Worm (Caenorhabditis elegans): ENCODE measurements around the gene T05A7.13.

T05A7.13 gene

DNA sequence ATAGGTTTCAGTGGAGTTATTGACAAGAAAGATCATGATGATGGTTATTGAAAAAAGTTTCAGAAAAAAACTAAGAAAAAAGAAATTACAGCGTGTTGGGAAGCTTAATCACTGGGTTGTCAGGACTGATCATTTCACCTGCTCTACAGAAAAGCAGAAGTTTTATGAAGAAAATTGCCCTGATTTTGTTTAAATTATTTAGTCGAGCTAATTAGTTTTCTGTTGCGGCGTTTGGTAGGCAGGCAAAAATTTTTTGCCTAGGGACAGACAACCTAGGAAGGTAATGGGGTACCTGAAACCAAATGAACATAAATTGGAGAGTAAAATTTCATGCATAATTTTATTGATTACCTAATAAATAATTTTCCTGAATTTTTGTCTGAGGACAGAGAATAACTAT is 22.5 kb upstream of the T05A7.13 start, which contains the start of gene sre-40:
Gene sre-40, minus strand, starts transcription at position 101 of the 400 bp plus-strand sequence.
- TF ChIP-seq lin-13 (GFP tag; optimal IDR thresholded peaks at IDR 0.05) = no peak
- no peak for TF ChIP-seq dmd-4 (tag; optimal IDR thresholded peaks at IDR 0.05)
- TF ChIP-seq nhr-11 (tag; optimal IDR thresholded peaks at IDR 0.05) = no peak
- TF ChIP-seq snpc-4 (tag; optimal IDR thresholded peaks at IDR 0.05) = no peak
- no peak for TF ChIP-seq sem-4 (tag; optimal IDR thresholded peaks at IDR 0.05)
- TF ChIP-seq aly-2 (tag; optimal IDR thresholded peaks at IDR 0.05) = no peak
- no peak for TF ChIP-seq skn-1 (tag; optimal IDR thresholded peaks at IDR 0.05)

DNA sequence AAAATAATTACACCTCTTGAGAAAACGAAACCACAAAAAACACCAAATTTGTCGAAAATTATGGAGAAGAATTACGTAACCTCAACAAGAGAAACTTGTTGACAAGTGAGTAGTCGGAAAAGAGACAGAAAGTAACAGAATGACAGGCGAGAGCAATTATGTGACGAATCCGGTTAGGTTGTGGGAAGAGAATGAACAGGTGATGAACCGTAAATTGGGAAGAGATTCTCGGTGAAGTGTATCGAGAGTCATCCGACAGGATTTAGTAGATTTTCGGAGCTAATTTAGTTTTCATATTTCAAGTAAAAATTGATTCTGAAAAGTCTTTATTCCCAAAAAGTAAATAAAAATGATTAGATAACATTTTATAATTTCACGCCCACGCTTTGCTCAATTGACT is 20.2 kb upstream of the T05A7.13 start, which contains the start of gene T05A7.7:
Gene T05A7.7, minus strand, starts transcription at position 101 of the 400 bp plus-strand sequence.
- no peak for TF ChIP-seq elt-3 (tag; optimal IDR thresholded peaks at IDR 0.05)
- no peak for TF ChIP-seq ceh-82 (tag; optimal IDR thresholded peaks at IDR 0.05)
- no peak for TF ChIP-seq ztf-11 (tag; optimal IDR thresholded peaks at IDR 0.05)

DNA sequence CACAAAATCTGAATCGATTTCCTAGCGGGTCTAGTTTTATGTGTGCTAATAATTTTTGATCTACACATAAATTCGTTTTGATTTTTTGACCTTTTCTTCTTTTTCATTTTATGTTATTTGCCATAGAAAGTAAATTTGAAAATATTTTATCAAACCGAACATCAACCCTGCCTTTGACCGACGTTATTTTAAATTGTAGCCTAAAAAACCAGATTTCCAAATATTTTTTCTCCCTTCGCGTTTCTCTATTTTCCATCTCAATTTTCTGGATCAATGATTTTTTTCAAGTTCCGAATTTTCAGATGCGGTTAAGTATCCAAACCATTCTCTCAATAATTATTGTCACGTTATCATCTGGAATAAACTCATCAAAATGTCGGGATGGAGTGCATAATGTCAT is 16.7 kb upstream of the T05A7.13 start, which contains the start of gene T05A7.1:
Gene T05A7.1, plus strand, starts transcription at position 301 of the 400 bp plus-strand sequence.
- TF ChIP-seq elt-3 (tag; optimal IDR thresholded peaks at IDR 0.05) = no peak
- no peak for TF ChIP-seq aly-2 (tag; optimal IDR thresholded peaks at IDR 0.05)
- TF ChIP-seq Y55F3AM.14 (GFP tag; optimal IDR thresholded peaks at IDR 0.05) = no peak
- TF ChIP-seq nhr-77 (tag; optimal IDR thresholded peaks at IDR 0.05) = no peak
- no peak for TF ChIP-seq fos-1 (tag; optimal IDR thresholded peaks at IDR 0.05)
- TF ChIP-seq ama-1 (optimal IDR thresholded peaks at IDR 0.05) = no peak
- no peak for TF ChIP-seq lin-13 (GFP tag; optimal IDR thresholded peaks at IDR 0.05)
- no peak for TF ChIP-seq nhr-10 (tag; optimal IDR thresholded peaks at IDR 0.05)
- TF ChIP-seq unc-55 (GFP tag; optimal IDR thresholded peaks at IDR 0.05) = no peak
- no peak for TF ChIP-seq peb-1 (tag; optimal IDR thresholded peaks at IDR 0.05)
- TF ChIP-seq ceh-16 (tag; optimal IDR thresholded peaks at IDR 0.05) = no peak
- no peak for TF ChIP-seq ZK546.5 (tag; optimal IDR thresholded peaks at IDR 0.05)
- TF ChIP-seq sma-3 (GFP tag; optimal IDR thresholded peaks at IDR 0.05) = no peak
- no peak for TF ChIP-seq nhr-237 (tag; optimal IDR thresholded peaks at IDR 0.05)
- no peak for TF ChIP-seq mdl-1 (tag; optimal IDR thresholded peaks at IDR 0.05)

DNA sequence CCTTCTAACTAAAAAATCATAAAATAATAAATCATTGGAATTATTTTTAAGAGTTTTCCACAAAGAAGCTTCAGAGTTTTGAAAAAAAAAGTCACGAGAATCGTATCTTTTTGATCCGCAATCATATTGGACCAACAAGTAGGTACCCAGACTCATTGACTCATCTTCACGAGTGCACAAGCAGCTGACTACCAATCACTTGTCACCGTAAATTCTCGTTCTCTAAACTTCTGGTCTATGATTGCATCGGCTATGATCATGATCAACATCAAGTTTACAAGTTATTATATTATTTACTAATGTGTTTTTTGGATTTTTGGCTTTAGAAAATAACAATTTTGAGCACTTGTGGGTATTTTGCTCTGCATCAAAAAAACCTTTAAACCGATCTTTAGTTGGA is 15.1 kb upstream of the T05A7.13 start:
- TF ChIP-seq nhr-129 (tag; optimal IDR thresholded peaks at IDR 0.05) = peak; percentile 39
- TF ChIP-seq peb-1 (tag; optimal IDR thresholded peaks at IDR 0.05) = no peak

DNA sequence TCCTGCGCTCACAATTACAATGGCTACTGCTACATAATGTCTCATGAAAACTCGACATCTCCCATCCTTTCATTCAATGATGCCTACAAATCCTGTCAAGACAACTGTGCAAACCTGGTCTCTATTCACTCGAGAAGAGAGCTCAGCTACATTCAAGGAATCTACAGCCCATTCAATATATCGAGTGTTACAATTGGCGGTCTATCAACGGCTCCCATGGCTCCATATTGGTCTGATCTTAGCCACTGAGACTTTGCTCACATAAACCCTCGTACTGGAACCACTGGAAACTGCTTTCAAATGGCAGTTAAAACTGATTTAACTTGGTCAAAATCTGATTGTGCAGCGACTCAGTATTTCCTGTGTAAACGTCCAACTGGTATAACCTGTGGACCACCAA is 14.3 kb upstream of the T05A7.13 start, which contains the start of gene T05A7.3:
Gene T05A7.3, plus strand, starts transcription at position 301 of the 400 bp plus-strand sequence.
- no peak for TF ChIP-seq gmeb-1 (tag; optimal IDR thresholded peaks at IDR 0.05)
- no peak for TF ChIP-seq ztf-4 (tag; optimal IDR thresholded peaks at IDR 0.05)
- no peak for TF ChIP-seq R02D3.7 (tag; optimal IDR thresholded peaks at IDR 0.05)
- TF ChIP-seq nhr-77 (tag; optimal IDR thresholded peaks at IDR 0.05) = no peak
- no peak for TF ChIP-seq unc-55 (GFP tag; optimal IDR thresholded peaks at IDR 0.05)
- no peak for TF ChIP-seq mab-5 (tag; optimal IDR thresholded peaks at IDR 0.05)
- TF ChIP-seq unc-62 (GFP tag; optimal IDR thresholded peaks at IDR 0.05) = no peak
- TF ChIP-seq ceh-16 (tag; optimal IDR thresholded peaks at IDR 0.05) = no peak
- no peak for TF ChIP-seq fos-1 (tag; optimal IDR thresholded peaks at IDR 0.05)
- no peak for TF ChIP-seq nhr-237 (tag; optimal IDR thresholded peaks at IDR 0.05)
- no peak for TF ChIP-seq elt-3 (tag; optimal IDR thresholded peaks at IDR 0.05)

- TF ChIP-seq ceh-82 (tag; optimal IDR thresholded peaks at IDR 0.05) (no peak), fos-1 (tag; optimal IDR thresholded peaks at IDR 0.05) (peak; percentile 96), skn-1 (tag; optimal IDR thresholded peaks at IDR 0.05) (no peak), sma-9 (GFP tag; optimal IDR thresholded peaks at IDR 0.05) (peak; percentile 77), sma-9 (tag; optimal IDR thresholded peaks at IDR 0.05) (no peak)
Observed at ce11 chrII:4674188-4674587, 13.0 kb upstream of the T05A7.13 start.

ce11 chrII:4673670-4674069 is 12.5 kb upstream of the T05A7.13 start:
- TF ChIP-seq lin-11 (tag; optimal IDR thresholded peaks at IDR 0.05) (no peak), mab-5 (tag; optimal IDR thresholded peaks at IDR 0.05) (no peak), sma-9 (GFP tag; optimal IDR thresholded peaks at IDR 0.05) (no peak), sma-9 (tag; optimal IDR thresholded peaks at IDR 0.05) (no peak), ztf-11 (tag; optimal IDR thresholded peaks at IDR 0.05) (no peak), ZK546.5 (tag; optimal IDR thresholded peaks at IDR 0.05) (no peak)

Data from whole organism, L2 larva.